Worm (Caenorhabditis elegans) whole organism, L3 larva: ENCODE measurements around the gene Y46G5A.14.

Experiments used
- R02D3.7 ChIP-seq: fragments of 150-350 bp; optimal IDR thresholded peaks from 2 replicates; lab custom pipeline; 2014; ENCODE audit warnings: missing biosample characterization, missing genetic modification characterization
- ZK546.5 ChIP-seq: sonication (generic microtip); optimal IDR thresholded peaks from 2 replicates; lab custom pipeline; 2017; ENCODE audit warnings: missing biosample characterization, missing genetic modification characterization
- ama-1 ChIP-seq: fragments of 150-350 bp; optimal IDR thresholded peaks from 2 replicates; lab custom pipeline; 2018
- ceh-16 ChIP-seq: sonication (generic microtip); optimal IDR thresholded peaks from 2 replicates; lab custom pipeline; 2017; ENCODE audit warnings: missing biosample characterization, missing genetic modification characterization
- ceh-82 ChIP-seq: fragments of 150-350 bp; optimal IDR thresholded peaks from 2 replicates; lab custom pipeline; 2014; ENCODE audit warnings: missing biosample characterization, missing genetic modification characterization
- ceh-9 ChIP-seq: sonication (generic microtip); optimal IDR thresholded peaks from 2 replicates; lab custom pipeline; 2018; ENCODE audit warnings: missing biosample characterization, missing genetic modification characterization
- daf-12 ChIP-seq: fragments of 150-350 bp; optimal IDR thresholded peaks from 2 replicates; lab custom pipeline; 2014; ENCODE audit warnings: missing biosample characterization, missing genetic modification reagents, missing genetic modification characterization
- elt-1 ChIP-seq: fragments of 150-350 bp; optimal IDR thresholded peaks from 2 replicates; lab custom pipeline; 2014; ENCODE audit warnings: missing biosample characterization, missing genetic modification characterization
- elt-2 ChIP-seq: sonication (generic microtip); optimal IDR thresholded peaks from 2 replicates; lab custom pipeline; 2016; ENCODE audit warnings: missing genetic modification reagents, mild to moderate bottlenecking, missing genetic modification characterization, missing compliant biosample characterization
- elt-3 ChIP-seq, 3 experiments: fragments of 150-350 bp in 1 of 3; sonication (generic microtip) in 2 of 3; optimal IDR thresholded peaks; 2 replicates in 2 of 3; 4 replicates in 1 of 3; lab custom pipeline; 2014 to 2017; ENCODE audit warnings: missing biosample characterization in 3 of 3, missing genetic modification characterization in 3 of 3
- eor-1 ChIP-seq, 2 experiments: fragments of 150-350 bp; optimal IDR thresholded peaks; 2 replicates each; lab custom pipeline; 2014 to 2018; ENCODE audit warnings: missing biosample characterization in 2 of 2, missing genetic modification characterization in 2 of 2
- fkh-10 ChIP-seq: sonication (generic microtip); optimal IDR thresholded peaks from 2 replicates; lab custom pipeline; 2017; ENCODE audit warnings: missing biosample characterization, missing genetic modification reagents, missing genetic modification characterization
- fkh-2 ChIP-seq: fragments of 150-350 bp; optimal IDR thresholded peaks from 2 replicates; lab custom pipeline; 2014; ENCODE audit warnings: missing biosample characterization, missing genetic modification reagents, missing genetic modification characterization
- hmg-11 ChIP-seq: sonication (generic microtip); optimal IDR thresholded peaks from 2 replicates; lab custom pipeline; 2016; ENCODE audit warnings: missing genetic modification characterization, missing compliant biosample characterization
- jun-1 ChIP-seq: fragments of 150-350 bp; optimal IDR thresholded peaks from 2 replicates; lab custom pipeline; 2014; ENCODE audit warnings: missing biosample characterization, missing genetic modification reagents, missing genetic modification characterization
- lin-15B ChIP-seq: fragments of 150-350 bp; optimal IDR thresholded peaks from 2 replicates; lab custom pipeline; 2014; ENCODE audit warnings: missing biosample characterization, missing genetic modification characterization
- lin-39 ChIP-seq: fragments of 150-350 bp; optimal IDR thresholded peaks from 2 replicates; lab custom pipeline; 2018; ENCODE audit warnings: missing biosample characterization, missing genetic modification reagents, missing genetic modification characterization
- lsy-12 ChIP-seq: sonication (generic microtip); optimal IDR thresholded peaks from 2 replicates; lab custom pipeline; 2016; ENCODE audit warnings: mild to moderate bottlenecking, missing genetic modification characterization, missing compliant biosample characterization
- mdl-1 ChIP-seq: fragments of 150-350 bp; optimal IDR thresholded peaks from 2 replicates; lab custom pipeline; 2014; ENCODE audit warnings: missing biosample characterization, missing genetic modification characterization
- mml-1 ChIP-seq: fragments of 150-350 bp; sonication (generic microtip); optimal IDR thresholded peaks from 3 replicates; lab custom pipeline; 2014; ENCODE audit warnings: missing biosample characterization, missing genetic modification characterization
- nfya-1 ChIP-seq: sonication (generic microtip); optimal IDR thresholded peaks from 2 replicates; lab custom pipeline; 2017; ENCODE audit warnings: missing genetic modification characterization, mild to moderate bottlenecking, missing compliant biosample characterization, antibody characterized with exemption, moderate library complexity; ENCODE audit not compliant: insufficient read depth
- nhr-237 ChIP-seq: fragments of 150-350 bp; optimal IDR thresholded peaks from 2 replicates; lab custom pipeline; 2014; ENCODE audit warnings: missing biosample characterization, missing genetic modification characterization
- nhr-28 ChIP-seq: fragments of 150-350 bp; optimal IDR thresholded peaks from 2 replicates; lab custom pipeline; 2014; ENCODE audit warnings: missing biosample characterization, missing genetic modification characterization
- nhr-43 ChIP-seq: sonication (generic microtip); optimal IDR thresholded peaks from 2 replicates; lab custom pipeline; 2016; ENCODE audit warnings: mild to moderate bottlenecking, missing genetic modification characterization, missing compliant biosample characterization; ENCODE audit not compliant: poor library complexity, severe bottlenecking
- nhr-67 ChIP-seq: fragments of 150-350 bp; optimal IDR thresholded peaks from 2 replicates; lab custom pipeline; 2014; ENCODE audit warnings: missing biosample characterization, missing genetic modification characterization
- nhr-76 ChIP-seq: fragments of 150-350 bp; sonication (generic microtip); optimal IDR thresholded peaks from 5 replicates; lab custom pipeline; 2014; ENCODE audit warnings: missing biosample characterization, missing genetic modification characterization
- nhr-77 ChIP-seq: fragments of 150-350 bp; optimal IDR thresholded peaks from 2 replicates; lab custom pipeline; 2014; ENCODE audit warnings: missing biosample characterization, missing genetic modification characterization
- pha-4 ChIP-seq: fragments of 150-350 bp; optimal IDR thresholded peaks from 2 replicates; lab custom pipeline; 2014; ENCODE audit warnings: missing biosample characterization, missing genetic modification reagents, missing genetic modification characterization
- pqm-1 ChIP-seq: fragments of 150-350 bp; optimal IDR thresholded peaks from 2 replicates; lab custom pipeline; 2017; ENCODE audit warnings: missing biosample characterization, missing genetic modification characterization, inconsistent platforms
- sea-2 ChIP-seq: fragments of 150-350 bp; sonication (generic microtip); optimal IDR thresholded peaks from 4 replicates; lab custom pipeline; 2014; ENCODE audit warnings: missing biosample characterization, missing genetic modification reagents, missing genetic modification characterization
- skn-1 ChIP-seq: fragments of 150-350 bp; optimal IDR thresholded peaks from 2 replicates; lab custom pipeline; 2014; ENCODE audit warnings: missing biosample characterization, missing genetic modification characterization
- tbx-2 ChIP-seq: sonication (generic microtip); optimal IDR thresholded peaks from 2 replicates; lab custom pipeline; 2016; ENCODE audit warnings: mild to moderate bottlenecking, missing genetic modification characterization, missing compliant biosample characterization
- unc-62 ChIP-seq: fragments of 150-350 bp; sonication (generic microtip); optimal IDR thresholded peaks from 4 replicates; lab custom pipeline; 2014; ENCODE audit warnings: missing biosample characterization, missing genetic modification reagents, missing genetic modification characterization
- zag-1 ChIP-seq: fragments of 150-350 bp; optimal IDR thresholded peaks from 2 replicates; lab custom pipeline; 2014; ENCODE audit warnings: missing biosample characterization, missing genetic modification characterization
- ztf-11 ChIP-seq: fragments of 150-350 bp; optimal IDR thresholded peaks from 2 replicates; lab custom pipeline; 2014; ENCODE audit warnings: missing biosample characterization, missing genetic modification characterization
- ztf-4 ChIP-seq: fragments of 150-350 bp; optimal IDR thresholded peaks from 2 replicates; lab custom pipeline; 2014; ENCODE audit warnings: missing biosample characterization, missing genetic modification characterization

The Y46G5A.14 gene

ce11 chrII:12813253-12813652 lies 38.8 kb downstream of the Y46G5A.14 start:
- TF ChIP-seq nhr-237 (tag; lab: Kevin White, UChicago) (no peak), R02D3.7 (tag; lab: Kevin White, UChicago) (no peak), hmg-11 (tag; lab: Kevin White, UChicago) (no peak), elt-1 (tag; lab: Kevin White, UChicago) (no peak), mdl-1 (tag; lab: Kevin White, UChicago) (no peak), ztf-11 (tag; lab: Kevin White, UChicago) (no peak), daf-12 (no peak), unc-62 (GFP tag; lab: Kevin White, UChicago) (no peak), skn-1 (no peak), elt-3 (tag; optimal IDR thresholded peaks at IDR 0.05; lab: Kevin White, UChicago) (no peak), ztf-4 (tag; lab: Kevin White, UChicago) (no peak), lin-15B (tag; lab: Kevin White, UChicago) (no peak), nhr-76 (tag; lab: Kevin White, UChicago) (no peak), nhr-43 (no peak)

- no peak for TF ChIP-seq fkh-10
- no peak for TF ChIP-seq ceh-16 (tag; lab: Kevin White, UChicago)
- no peak for TF ChIP-seq R02D3.7 (tag; lab: Kevin White, UChicago)
- no peak for TF ChIP-seq ztf-4 (tag; lab: Kevin White, UChicago)
- no peak for TF ChIP-seq ceh-9 (tag; lab: Kevin White, UChicago)
- TF ChIP-seq nhr-76 (tag; lab: Kevin White, UChicago), result no peak
- TF ChIP-seq nfya-1 (tag; lab: Kevin White, UChicago), result no peak
- TF ChIP-seq tbx-2, result no peak
- TF ChIP-seq skn-1, result no peak
- TF ChIP-seq sea-2 (GFP tag; lab: Kevin White, UChicago), result no peak
- no peak for TF ChIP-seq nhr-28
- TF ChIP-seq pqm-1 (tag; lab: Kevin White, UChicago), result peak; percentile 39
- no peak for TF ChIP-seq zag-1 (tag; lab: Kevin White, UChicago)
- TF ChIP-seq unc-62 (GFP tag; lab: Kevin White, UChicago), result no peak
- no peak for TF ChIP-seq nhr-77
- TF ChIP-seq elt-2 (tag; lab: Kevin White, UChicago), result peak; percentile 76
- TF ChIP-seq eor-1 (tag; optimal IDR thresholded peaks at IDR 0.05; lab: Kevin White, UChicago), result no peak
- no peak for TF ChIP-seq ZK546.5 (tag; lab: Kevin White, UChicago)
- TF ChIP-seq, all 47 proteins: peak for 2
Measured at ce11 chrII:12816412-12817146, 42.1 kb downstream of the Y46G5A.14 start, which contains the start of gene acl-7. TSS of gene acl-7 (minus strand) at chrII:12816462.

- no peak for TF ChIP-seq hmg-11 (tag; lab: Kevin White, UChicago)
- no peak for TF ChIP-seq nhr-28
- TF ChIP-seq nhr-76 (tag; lab: Kevin White, UChicago), result no peak
- no peak for TF ChIP-seq ztf-4 (tag; lab: Kevin White, UChicago)
- TF ChIP-seq nfya-1 (tag; lab: Kevin White, UChicago), result no peak
Measured at ce11 chrII:12818488-12818887, 44.0 kb downstream of the Y46G5A.14 start, which contains the start of gene Y46G5A.22. TSS of gene Y46G5A.22 (minus strand) at chrII:12818588.

ce11 chrII:12819979-12820378 lies 45.5 kb downstream of the Y46G5A.14 start:
- TF ChIP-seq skn-1 (no peak), lsy-12 (tag; lab: Kevin White, UChicago) (no peak), lin-15B (tag; lab: Kevin White, UChicago) (no peak), ceh-16 (tag; lab: Kevin White, UChicago) (no peak), nhr-67 (no peak), ceh-82 (tag; lab: Kevin White, UChicago) (no peak), ztf-11 (tag; lab: Kevin White, UChicago) (no peak), pha-4 (tag; lab: Kevin White, UChicago) (no peak), nhr-43 (no peak), jun-1 (tag; lab: Kevin White, UChicago) (no peak), mml-1 (tag; lab: Kevin White, UChicago) (no peak), lin-39 (tag; lab: Kevin White, UChicago) (no peak), ztf-4 (tag; lab: Kevin White, UChicago) (no peak), fkh-2 (tag; lab: Kevin White, UChicago) (no peak), daf-12 (no peak), pqm-1 (tag; lab: Kevin White, UChicago) (no peak), elt-1 (tag; lab: Kevin White, UChicago) (no peak), ama-1 (lab: Kevin White, UChicago) (no peak), nhr-28 (no peak)
